Worm (Caenorhabditis elegans) whole organism, mixed stage, embryonic: ENCODE measurements around the gene dmsr-7.

Experiments
- ces-1 ChIP-seq: fragments of 150-350 bp; optimal IDR thresholded peaks from 2 replicates; lab custom pipeline; 2014; ENCODE audit warnings: missing biosample characterization, missing genetic modification reagents, missing genetic modification characterization
- elt-1 ChIP-seq: sonication (generic microtip); optimal IDR thresholded peaks from 2 replicates; lab custom pipeline; 2017; ENCODE audit warnings: missing genetic modification characterization, mild to moderate bottlenecking, missing compliant biosample characterization, antibody characterized with exemption, moderate library complexity, borderline replicate concordance; ENCODE audit not compliant: insufficient read depth
- lin-13 ChIP-seq: fragments of 150-350 bp; optimal IDR thresholded peaks from 2 replicates; lab custom pipeline; 2014; ENCODE audit warnings: missing biosample characterization, missing genetic modification characterization
- nhr-76 ChIP-seq: sonication (generic microtip); optimal IDR thresholded peaks from 2 replicates; lab custom pipeline; 2017; ENCODE audit warnings: missing biosample characterization, missing genetic modification characterization
- unc-62 ChIP-seq: fragments of 150-350 bp; optimal IDR thresholded peaks from 2 replicates; lab custom pipeline; 2014; ENCODE audit warnings: missing biosample characterization, missing genetic modification reagents, missing genetic modification characterization

- no peak for TF ChIP-seq unc-62 (GFP tag; lab: Kevin White, UChicago)
- no peak for TF ChIP-seq nhr-76
- TF ChIP-seq elt-1 (tag; lab: Kevin White, UChicago) = no peak
- TF ChIP-seq ces-1 (GFP tag; lab: Kevin White, UChicago) = no peak
- TF ChIP-seq lin-13 (tag; lab: Kevin White, UChicago) = no peak
Measured at ce11 chrV:5450742-5451141, 45.6 kb downstream of the dmsr-7 start.
